Fruit fly (Drosophila melanogaster): ENCODE measurements around the gene Hpr1.

- TF ChIP-seq Myc (optimal IDR thresholded peaks at IDR 0.05) (no peak), insv (optimal IDR thresholded peaks at IDR 0.05) (no peak), psq (optimal IDR thresholded peaks at IDR 0.05) (no peak), Sin3A (optimal IDR thresholded peaks at IDR 0.05) (no peak), ttk (optimal IDR thresholded peaks at IDR 0.05) (no peak), h (optimal IDR thresholded peaks at IDR 0.05) (no peak)
Measured at dm6 chr3R:5771614-5772202, 49.5 kb downstream of the Hpr1 start.
